Worm (Caenorhabditis elegans) whole organism, L3 larva: Measurements from ENCODE around the gene pri-1.

Experiments
- ama-1 ChIP-seq: fragments of 150-350 bp; optimal IDR thresholded peaks from 2 replicates; lab custom pipeline; 2018
- egl-27 ChIP-seq: sonication (generic microtip); optimal IDR thresholded peaks from 4 replicates; lab custom pipeline; 2017; ENCODE audit warnings: missing biosample characterization, missing genetic modification reagents, missing genetic modification characterization
- elt-3 ChIP-seq, 3 experiments: fragments of 150-350 bp in 1 of 3; sonication (generic microtip) in 2 of 3; optimal IDR thresholded peaks; 2 replicates in 2 of 3; 4 replicates in 1 of 3; lab custom pipeline; 2014 to 2017; ENCODE audit warnings: missing biosample characterization in 3 of 3, missing genetic modification characterization in 3 of 3
- fkh-10 ChIP-seq: sonication (generic microtip); optimal IDR thresholded peaks from 2 replicates; lab custom pipeline; 2017; ENCODE audit warnings: missing biosample characterization, missing genetic modification reagents, missing genetic modification characterization
- jun-1 ChIP-seq: fragments of 150-350 bp; optimal IDR thresholded peaks from 2 replicates; lab custom pipeline; 2014; ENCODE audit warnings: missing biosample characterization, missing genetic modification reagents, missing genetic modification characterization
- mdl-1 ChIP-seq: fragments of 150-350 bp; optimal IDR thresholded peaks from 2 replicates; lab custom pipeline; 2014; ENCODE audit warnings: missing biosample characterization, missing genetic modification characterization
- nfya-1 ChIP-seq: sonication (generic microtip); optimal IDR thresholded peaks from 2 replicates; lab custom pipeline; 2017; ENCODE audit warnings: missing genetic modification characterization, mild to moderate bottlenecking, missing compliant biosample characterization, antibody characterized with exemption, moderate library complexity; ENCODE audit not compliant: insufficient read depth
- nhr-11 ChIP-seq: fragments of 150-350 bp; optimal IDR thresholded peaks from 2 replicates; lab custom pipeline; 2014; ENCODE audit warnings: missing biosample characterization, missing genetic modification characterization
- nhr-23 ChIP-seq: fragments of 150-350 bp; optimal IDR thresholded peaks from 2 replicates; lab custom pipeline; 2014; ENCODE audit warnings: missing biosample characterization, missing genetic modification reagents, missing genetic modification characterization
- nhr-76 ChIP-seq: fragments of 150-350 bp; sonication (generic microtip); optimal IDR thresholded peaks from 5 replicates; lab custom pipeline; 2014; ENCODE audit warnings: missing biosample characterization, missing genetic modification characterization
- pha-4 ChIP-seq: fragments of 150-350 bp; optimal IDR thresholded peaks from 2 replicates; lab custom pipeline; 2014; ENCODE audit warnings: missing biosample characterization, missing genetic modification reagents, missing genetic modification characterization
- sea-2 ChIP-seq: fragments of 150-350 bp; sonication (generic microtip); optimal IDR thresholded peaks from 4 replicates; lab custom pipeline; 2014; ENCODE audit warnings: missing biosample characterization, missing genetic modification reagents, missing genetic modification characterization
- unc-62 ChIP-seq: fragments of 150-350 bp; sonication (generic microtip); optimal IDR thresholded peaks from 4 replicates; lab custom pipeline; 2014; ENCODE audit warnings: missing biosample characterization, missing genetic modification reagents, missing genetic modification characterization

DNA sequence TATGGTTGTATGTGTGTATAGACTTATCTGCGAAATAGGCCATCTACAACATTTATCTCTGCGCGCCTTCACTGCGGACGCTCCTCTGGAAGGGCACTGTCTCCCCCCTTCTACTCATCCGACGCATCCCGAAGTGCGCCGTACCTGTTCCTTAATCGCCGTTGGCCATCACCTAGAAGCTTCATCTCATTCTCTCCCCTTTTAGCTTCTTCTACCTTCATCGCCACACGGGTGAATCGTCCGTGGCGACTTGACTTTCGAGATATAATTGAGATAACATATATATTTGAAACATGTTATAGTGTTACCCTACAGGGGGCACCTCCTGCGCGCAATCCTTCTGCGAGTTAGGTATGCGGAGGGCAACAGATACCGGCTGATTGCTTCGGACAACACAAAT, 28.0 kb upstream of the pri-1 start:
- TF ChIP-seq nfya-1 (tag; lab: Kevin White, UChicago) = no peak
- TF ChIP-seq sea-2 (GFP tag; lab: Kevin White, UChicago) = no peak
- no peak for TF ChIP-seq nhr-11 (tag; lab: Kevin White, UChicago)
- TF ChIP-seq pha-4 (tag; lab: Kevin White, UChicago) = no peak
- TF ChIP-seq nhr-23 (tag; lab: Kevin White, UChicago) = peak; percentile 16
- TF ChIP-seq egl-27 (tag; lab: Kevin White, UChicago) = no peak
- TF ChIP-seq unc-62 (GFP tag; lab: Kevin White, UChicago) = no peak
- no peak for TF ChIP-seq elt-3 (tag; optimal IDR thresholded peaks at IDR 0.05; lab: Kevin White, UChicago)
- TF ChIP-seq ama-1 (lab: Kevin White, UChicago) = no peak
- TF ChIP-seq jun-1 (tag; lab: Kevin White, UChicago) = no peak
- no peak for TF ChIP-seq fkh-10 (GFP tag; lab: Kevin White, UChicago)
- TF ChIP-seq nhr-76 (tag; lab: Kevin White, UChicago) = no peak
- TF ChIP-seq mdl-1 (tag; lab: Kevin White, UChicago) = no peak
